Worm (Caenorhabditis elegans) whole organism, late embryonic: ENCODE measurements around the gene C18H9.1.

Experiments used
- elt-2 ChIP-seq: sonication (generic microtip); optimal IDR thresholded peaks from 2 replicates; lab custom pipeline; 2016; ENCODE audit warnings: missing genetic modification reagents, missing genetic modification characterization, missing compliant biosample characterization
- gmeb-2 ChIP-seq: sonication (generic microtip); optimal IDR thresholded peaks from 2 replicates; lab custom pipeline; 2016; ENCODE audit warnings: missing genetic modification characterization, inconsistent platforms, missing compliant biosample characterization
- nfya-1 ChIP-seq: sonication (generic microtip); optimal IDR thresholded peaks from 2 replicates; lab custom pipeline; 2017; ENCODE audit warnings: missing genetic modification characterization, mild to moderate bottlenecking, missing compliant biosample characterization, antibody characterized with exemption, moderate library complexity
- odd-2 ChIP-seq: sonication (generic microtip); optimal IDR thresholded peaks from 2 replicates; lab custom pipeline; 2017; ENCODE audit warnings: antibody characterized with exemption, mild to moderate bottlenecking, missing genetic modification characterization, missing compliant biosample characterization

- TF ChIP-seq gmeb-2 (peak; percentile 20), odd-2 (no peak), elt-2 (tag; lab: Kevin White, UChicago) (peak; percentile 17), nfya-1 (tag; lab: Kevin White, UChicago) (no peak)
These were observed 22.7 kb downstream of the C18H9.1 start for ce11 chrII:6721581-6721980.
